Worm (Caenorhabditis elegans): ENCODE measurements around the gene Y75B8A.19.

DNA sequence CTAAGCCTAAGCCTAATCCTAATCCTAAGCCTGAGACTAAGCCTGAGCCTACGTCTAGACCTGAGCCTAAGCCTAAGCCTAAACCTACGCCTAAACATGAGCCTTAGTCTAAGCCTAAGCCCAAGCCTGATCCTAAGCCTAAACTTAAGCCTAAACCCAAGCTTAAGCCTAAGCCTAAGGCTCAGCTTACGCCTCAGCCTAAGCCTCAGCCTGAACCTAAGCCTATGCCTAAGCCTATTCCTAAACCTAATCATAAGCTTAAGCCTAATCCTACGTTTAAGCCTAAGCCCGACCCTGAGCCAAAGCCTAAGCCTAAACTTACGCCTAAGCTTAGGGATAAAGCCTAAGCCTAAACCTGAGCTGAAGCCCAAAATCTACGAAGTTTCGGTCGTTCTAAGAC, 3.8 kb downstream of the Y75B8A.19 start:
- TF ChIP-seq ztf-11 (tag; optimal IDR thresholded peaks at IDR 0.05): no peak
- TF ChIP-seq fos-1 (tag; optimal IDR thresholded peaks at IDR 0.05): no peak
- no peak for TF ChIP-seq elt-1 (tag; optimal IDR thresholded peaks at IDR 0.05)
- no peak for TF ChIP-seq nhr-10 (tag; optimal IDR thresholded peaks at IDR 0.05)
- no peak for TF ChIP-seq aly-2 (tag; optimal IDR thresholded peaks at IDR 0.05)
- no peak for TF ChIP-seq ZK546.5 (tag; optimal IDR thresholded peaks at IDR 0.05)
- no peak for TF ChIP-seq unc-39 (tag; optimal IDR thresholded peaks at IDR 0.05)
- no peak for TF ChIP-seq nhr-129 (tag; optimal IDR thresholded peaks at IDR 0.05)
- TF ChIP-seq nhr-12 (tag; optimal IDR thresholded peaks at IDR 0.05): no peak
- no peak for TF ChIP-seq unc-62 (GFP tag; optimal IDR thresholded peaks at IDR 0.05)
- TF ChIP-seq lin-11 (tag; optimal IDR thresholded peaks at IDR 0.05): no peak
- no peak for TF ChIP-seq nhr-23 (tag; optimal IDR thresholded peaks at IDR 0.05)

All from whole organism, L2 larva.